Worm (Caenorhabditis elegans) whole organism, mixed stage, embryonic: Measurements from ENCODE around the gene Y61B8B.3.
"Not testable (repeated sequence)": the region's sequence is repeated elsewhere in the genome, so short reads cannot be mapped to it uniquely, and the experiment has no call there.

ENCODE experiments used
- ceh-39 ChIP-seq: fragments of 150-350 bp; optimal IDR thresholded peaks from 2 replicates; lab custom pipeline; 2014; ENCODE audit warnings: missing biosample characterization, missing genetic modification characterization
- ces-1 ChIP-seq: fragments of 150-350 bp; optimal IDR thresholded peaks from 2 replicates; lab custom pipeline; 2014; ENCODE audit warnings: missing biosample characterization, missing genetic modification reagents, missing genetic modification characterization
- flh-1 ChIP-seq: fragments of 200-800 bp; sonication (Bioruptor generic); optimal IDR thresholded peaks from 2 replicates; lab custom pipeline; 2018; ENCODE audit warnings: mild to moderate bottlenecking, missing genetic modification characterization, moderate library complexity, missing compliant biosample characterization
- nhr-237 ChIP-seq: fragments of 150-350 bp; optimal IDR thresholded peaks from 2 replicates; lab custom pipeline; 2014; ENCODE audit warnings: missing biosample characterization, missing genetic modification characterization
- nhr-28 ChIP-seq: fragments of 150-350 bp; optimal IDR thresholded peaks from 2 replicates; lab custom pipeline; 2014; ENCODE audit warnings: missing biosample characterization, missing genetic modification characterization
- nhr-76 ChIP-seq: sonication (generic microtip); optimal IDR thresholded peaks from 2 replicates; lab custom pipeline; 2017; ENCODE audit warnings: missing biosample characterization, missing genetic modification characterization
- snpc-4 ChIP-seq: fragments of 150-350 bp; optimal IDR thresholded peaks from 2 replicates; lab custom pipeline; 2014; ENCODE audit warnings: missing biosample characterization, missing genetic modification characterization

- not testable (repeated sequence) for TF ChIP-seq nhr-28; ces-1 (GFP tag; lab: Kevin White, UChicago); snpc-4; flh-1 (GFP tag; lab: Kevin White, UChicago); ceh-39 (tag; lab: Kevin White, UChicago); nhr-237; nhr-76
These were observed 47.4 kb downstream of the Y61B8B.3 start, which contains the start of gene K10G4.3 for ce11 chrV:17264855-17265254.
